Fruit fly (Drosophila melanogaster): Measurements from ENCODE around the gene Clp.
A peak's percentile ranks its signal among the peaks of the same experiment; 100 is the strongest.

Clp gene

DNA sequence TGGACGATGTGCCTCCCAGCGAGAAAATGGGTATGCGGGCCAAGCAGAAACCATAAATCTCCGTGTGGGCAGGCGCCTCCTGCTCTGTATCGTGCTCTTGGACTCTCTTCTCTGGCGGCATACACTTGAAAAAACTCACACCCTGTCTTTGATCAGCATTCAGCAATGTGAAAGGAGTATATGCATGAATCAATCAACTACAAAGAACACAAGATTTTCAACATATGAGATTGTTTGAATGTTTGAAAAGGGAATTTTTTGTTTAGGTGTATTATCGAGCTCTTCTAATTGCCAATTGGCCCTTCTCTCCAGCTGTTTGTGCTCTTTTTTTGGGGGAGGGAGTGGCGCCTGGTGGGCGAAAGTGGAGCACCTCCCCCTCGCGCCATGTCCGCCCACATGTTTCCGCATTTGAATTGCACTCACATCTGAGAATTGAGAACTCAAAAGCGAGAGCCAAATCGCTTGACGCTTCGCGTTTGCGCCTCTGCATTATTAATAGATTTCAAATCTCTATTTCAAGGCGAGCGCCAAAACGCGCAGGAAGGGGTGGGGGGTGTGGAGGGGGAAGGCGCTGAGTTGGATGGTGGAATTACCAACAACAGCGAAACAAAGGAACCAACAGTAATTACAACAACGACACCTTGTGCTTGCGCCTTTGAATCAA lies 25.7 kb downstream of the Clp start (continued):
- TF ChIP-seq HLHmδ (GFP tag; optimal IDR thresholded peaks at IDR 0.05) (no peak), Nf-YB (GFP tag; optimal IDR thresholded peaks at IDR 0.05) (peak; percentile 73), CG8924 (tag; optimal IDR thresholded peaks at IDR 0.05) (peak; percentile 87), CG3163 (GFP tag; optimal IDR thresholded peaks at IDR 0.05) (peak; percentile 86), chinmo (GFP tag; IDR thresholded peaks at IDR 0.05; ENCODE audit: partially characterized antibody) (peak; percentile 83; the same call in 3 of the 4 replicates), Taf1 (GFP tag; IDR thresholded peaks at IDR 0.05) (peak; percentile 76), CG5953 (GFP tag; IDR thresholded peaks at IDR 0.05) (peak; percentile 89), Rfx (GFP tag; IDR thresholded peaks at IDR 0.05) (peak; percentile 95), Ssrp (tag; optimal IDR thresholded peaks at IDR 0.05) (peak; percentile 80), Gsc (GFP tag; IDR thresholded peaks at IDR 0.05) (peak; percentile 63), HHEX (GFP tag; optimal IDR thresholded peaks at IDR 0.05) (peak; percentile 90), CG10654 (GFP tag; optimal IDR thresholded peaks at IDR 0.05) (peak; percentile 80), CG16863 (GFP tag; optimal IDR thresholded peaks at IDR 0.05) (peak; percentile 88), CG2712 (tag; optimal IDR thresholded peaks at IDR 0.05) (peak; percentile 87), CG18599 (GFP tag; optimal IDR thresholded peaks at IDR 0.05) (peak; percentile 91), CG8089 (GFP tag; optimal IDR thresholded peaks at IDR 0.05) (peak; percentile 83), Atf6 (GFP tag; IDR thresholded peaks at IDR 0.05) (peak; percentile 87), Dip3 (GFP tag; optimal IDR thresholded peaks at IDR 0.05) (peak; percentile 69), zen (tag; optimal IDR thresholded peaks at IDR 0.05) (peak; percentile 28), CG11085 (GFP tag; IDR thresholded peaks at IDR 0.05) (peak; percentile 76), dysf (GFP tag; IDR thresholded peaks at IDR 0.05) (peak; percentile 94), Dek (tag; optimal IDR thresholded peaks at IDR 0.05) (peak; percentile 84), Dfd (GFP tag; optimal IDR thresholded peaks at IDR 0.05) (no peak), Hey (tag; optimal IDR thresholded peaks at IDR 0.05) (peak; percentile 65), CG9215 (GFP tag; IDR thresholded peaks at IDR 0.05) (peak; percentile 72), crol (GFP tag; IDR thresholded peaks at IDR 0.05) (peak; percentile 87), bbx (GFP tag; IDR thresholded peaks at IDR 0.05; ENCODE audit: partially characterized antibody) (no peak), oc (tag; optimal IDR thresholded peaks at IDR 0.05) (peak; percentile 86), Atf3 (GFP tag; optimal IDR thresholded peaks at IDR 0.05) (peak; percentile 81), ATbp (GFP tag; optimal IDR thresholded peaks at IDR 0.05) (peak; percentile 87), Ets97D (GFP tag; optimal IDR thresholded peaks at IDR 0.05) (peak; percentile 59), mam (GFP tag; optimal IDR thresholded peaks at IDR 0.05) (peak; percentile 90), CG12155 (GFP tag; optimal IDR thresholded peaks at IDR 0.05) (peak; percentile 79), dmrt99B (tag; optimal IDR thresholded peaks at IDR 0.05) (peak; percentile 92), CG6654 (GFP tag; optimal IDR thresholded peaks at IDR 0.05) (peak; percentile 58), CG18262 (tag; optimal IDR thresholded peaks at IDR 0.05) (peak; percentile 80), toy (GFP tag; IDR thresholded peaks at IDR 0.05) (no peak; the same call in 1 of the 2 replicates), Meics (GFP tag; optimal IDR thresholded peaks at IDR 0.05) (peak; percentile 90), br (optimal IDR thresholded peaks at IDR 0.05) (no peak), Scr (GFP tag; IDR thresholded peaks at IDR 0.05; ENCODE audit: partially characterized antibody) (no peak), CG4854 (GFP tag; optimal IDR thresholded peaks at IDR 0.05) (peak; percentile 75), Deaf1 (tag; optimal IDR thresholded peaks at IDR 0.05) (peak; percentile 58), az2 (GFP tag; optimal IDR thresholded peaks at IDR 0.05) (peak; percentile 86), Hsf (GFP tag; optimal IDR thresholded peaks at IDR 0.05) (peak; percentile 83), Sry-β (GFP tag; optimal IDR thresholded peaks at IDR 0.05) (no peak), onecut (GFP tag; IDR thresholded peaks at IDR 0.05) (peak; percentile 76), twi (tag; optimal IDR thresholded peaks at IDR 0.05) (peak; percentile 59), tgo (GFP tag; IDR thresholded peaks at IDR 0.05) (peak; percentile 84), CG7745 (tag; optimal IDR thresholded peaks at IDR 0.05) (no peak), Ets65A (GFP tag) (peak; percentile 98)
